Fruit fly (Drosophila melanogaster): ENCODE measurements around the gene spidey.

Gene spidey

dm6 chrX:7931028-7931549 is 22.4 kb downstream of the spidey start, which contains the start of gene mahe:
Gene mahe (minus strand): TSS chrX:7931382.
- no peak for TF ChIP-seq rn (GFP tag; IDR thresholded peaks at IDR 0.05)
- peak; percentile 25; the same call in 1 of the 2 replicates for TF ChIP-seq CG32121 (GFP tag; IDR thresholded peaks at IDR 0.05)
- no peak for TF ChIP-seq CG13204 (GFP tag; optimal IDR thresholded peaks at IDR 0.05)
- TF ChIP-seq CG9948 (tag; optimal IDR thresholded peaks at IDR 0.05), result no peak
- 0 out of 2 replicates have a peak, but pooled peaks have one; percentile 4 for TF ChIP-seq Ets98B (GFP tag; IDR thresholded peaks at IDR 0.05)
- TF ChIP-seq CG12605 (GFP tag; IDR thresholded peaks at IDR 0.05), result peak; percentile 31; the same call in 1 of the 2 replicates
- no peak for TF ChIP-seq CG4496 (GFP tag; IDR thresholded peaks at IDR 0.05)
- peak; percentile 0 for TF ChIP-seq Pif1B (GFP tag; optimal IDR thresholded peaks at IDR 0.05)

- TF ChIP-seq EcR (GFP tag; optimal IDR thresholded peaks at IDR 0.05) (no peak), CG12605 (GFP tag; IDR thresholded peaks at IDR 0.05) (0 out of 2 replicates have a peak, but pooled peaks have one; percentile 18), gl (tag; optimal IDR thresholded peaks at IDR 0.05) (peak; percentile 1), D1 (tag; optimal IDR thresholded peaks at IDR 0.05) (no peak), Snoo (tag; optimal IDR thresholded peaks at IDR 0.05) (peak; percentile 55), CG34367 (tag; optimal IDR thresholded peaks at IDR 0.05) (peak; percentile 38), Pif1A (GFP tag; optimal IDR thresholded peaks at IDR 0.05) (peak; percentile 32)
Measured at dm6 chrX:7933210-7933915, 24.6 kb downstream of the spidey start, which contains the start of the genes Dhdds and RpS14a. Gene Dhdds (minus strand): TSS chrX:7933351. Gene RpS14a (plus strand): TSS chrX:7933742.

- no peak for TF ChIP-seq CG17806 (tag; optimal IDR thresholded peaks at IDR 0.05)
- 0 out of 2 replicates have a peak, but pooled peaks have one; percentile 6 for TF ChIP-seq rn (GFP tag; IDR thresholded peaks at IDR 0.05)
- TF ChIP-seq CG9948 (tag; optimal IDR thresholded peaks at IDR 0.05), result peak; percentile 3
- peak; percentile 51 for TF ChIP-seq CG32121 (GFP tag; IDR thresholded peaks at IDR 0.05)
- TF ChIP-seq CG34367 (tag; optimal IDR thresholded peaks at IDR 0.05), result peak; percentile 51
- TF ChIP-seq CG10348 (GFP tag; IDR thresholded peaks at IDR 0.05), result no peak
- TF ChIP-seq CG13204 (GFP tag; optimal IDR thresholded peaks at IDR 0.05), result peak; percentile 30
- peak; percentile 28 for TF ChIP-seq CG8159 (tag; optimal IDR thresholded peaks at IDR 0.05)
- TF ChIP-seq Ets98B (GFP tag; IDR thresholded peaks at IDR 0.05), result peak; percentile 61
- TF ChIP-seq Pif1B (GFP tag; optimal IDR thresholded peaks at IDR 0.05), result peak; percentile 10
- TF ChIP-seq CG14655 (GFP tag; optimal IDR thresholded peaks at IDR 0.05), result no peak
- no peak for TF ChIP-seq D1 (tag; optimal IDR thresholded peaks at IDR 0.05)
- peak; percentile 19 for TF ChIP-seq CG8301 (tag; optimal IDR thresholded peaks at IDR 0.05)
- peak; percentile 39 for TF ChIP-seq gl (tag; optimal IDR thresholded peaks at IDR 0.05)
- peak; percentile 55 for TF ChIP-seq CG15710 (tag; optimal IDR thresholded peaks at IDR 0.05)
- peak; percentile 43; the same call in 1 of the 2 replicates for TF ChIP-seq CG12605 (GFP tag; IDR thresholded peaks at IDR 0.05)
- peak; percentile 79 for TF ChIP-seq CG4496 (GFP tag; IDR thresholded peaks at IDR 0.05)
- TF ChIP-seq Snoo (tag; optimal IDR thresholded peaks at IDR 0.05), result peak; percentile 67
- peak; percentile 60; the same call in 2 of the 3 replicates for TF ChIP-seq fd96Ca (GFP tag; IDR thresholded peaks at IDR 0.05)
- TF ChIP-seq Pif1A (GFP tag; optimal IDR thresholded peaks at IDR 0.05), result peak; percentile 42
- no peak for TF ChIP-seq EcR (GFP tag; optimal IDR thresholded peaks at IDR 0.05)
Measured at dm6 chrX:7934679-7935078, 25.9 kb downstream of the spidey start, which contains the start of gene RpS14b. Gene RpS14b (plus strand): TSS chrX:7934898.

- TF ChIP-seq fd96Ca (GFP tag; IDR thresholded peaks at IDR 0.05) (0 out of 3 replicates have a peak, but pooled peaks have one; percentile 16), CG4496 (GFP tag; IDR thresholded peaks at IDR 0.05) (peak; percentile 26; the same call in 1 of the 3 replicates), CG9948 (tag; optimal IDR thresholded peaks at IDR 0.05) (no peak), EcR (GFP tag; optimal IDR thresholded peaks at IDR 0.05) (peak; percentile 95)
Measured at dm6 chrX:7935798-7936572, 27.3 kb downstream of the spidey start, which contains the start of gene Ubr3. Gene Ubr3 (plus strand): TSS chrX:7935896.

dm6 chrX:7937588-7938481 is 29.1 kb downstream of the spidey start:
- TF ChIP-seq D1 (tag; optimal IDR thresholded peaks at IDR 0.05), result no peak
- peak; percentile 75 for TF ChIP-seq CG15710 (tag; optimal IDR thresholded peaks at IDR 0.05)
- peak; percentile 55; the same call in 1 of the 2 replicates for TF ChIP-seq Ets98B (GFP tag; IDR thresholded peaks at IDR 0.05)
- peak; percentile 64 for TF ChIP-seq CG34367 (tag; optimal IDR thresholded peaks at IDR 0.05)
- TF ChIP-seq EcR (GFP tag; optimal IDR thresholded peaks at IDR 0.05), result peak; percentile 91
- peak; percentile 47 for TF ChIP-seq CG10348 (GFP tag; IDR thresholded peaks at IDR 0.05)
- TF ChIP-seq fd96Ca (GFP tag; IDR thresholded peaks at IDR 0.05), result peak; percentile 85
- peak; percentile 90 for TF ChIP-seq CG14655 (GFP tag; optimal IDR thresholded peaks at IDR 0.05)
- TF ChIP-seq rn (GFP tag; IDR thresholded peaks at IDR 0.05), result peak; percentile 34; the same call in 1 of the 2 replicates
- no peak for TF ChIP-seq CG13204 (GFP tag; optimal IDR thresholded peaks at IDR 0.05)
- TF ChIP-seq Pif1B (GFP tag; optimal IDR thresholded peaks at IDR 0.05), result peak; percentile 65
- TF ChIP-seq CG17806 (tag; optimal IDR thresholded peaks at IDR 0.05), result peak; percentile 54
- TF ChIP-seq Pif1A (GFP tag; optimal IDR thresholded peaks at IDR 0.05), result peak; percentile 87
- TF ChIP-seq Snoo (tag; optimal IDR thresholded peaks at IDR 0.05), result peak; percentile 79
- TF ChIP-seq CG8159 (tag; optimal IDR thresholded peaks at IDR 0.05), result peak; percentile 83
- TF ChIP-seq CG32121 (GFP tag; IDR thresholded peaks at IDR 0.05), result peak; percentile 82
- TF ChIP-seq gl (tag; optimal IDR thresholded peaks at IDR 0.05), result no peak
- no peak; the same call in 1 of the 3 replicates for TF ChIP-seq CG4496 (GFP tag; IDR thresholded peaks at IDR 0.05)
- peak; percentile 84 for TF ChIP-seq CG8301 (tag; optimal IDR thresholded peaks at IDR 0.05)
- peak; percentile 75 for TF ChIP-seq CG9948 (tag; optimal IDR thresholded peaks at IDR 0.05)
- TF ChIP-seq CG12605 (GFP tag; IDR thresholded peaks at IDR 0.05), result no peak; the same call in 1 of the 2 replicates

Data from whole organism, pupa.